Worm (Caenorhabditis elegans) whole organism, L1 larva: ENCODE data around the gene K02D3.2.

Experiments
- C04F5.9 ChIP-seq: sonication (generic microtip); optimal IDR thresholded peaks from 2 replicates; lab custom pipeline; 2016; ENCODE audit warnings: missing genetic modification characterization, missing compliant biosample characterization
- C16A3.4 ChIP-seq: fragments of 150-350 bp; optimal IDR thresholded peaks from 2 replicates; lab custom pipeline; 2014; ENCODE audit warnings: missing biosample characterization, missing genetic modification characterization
- Y116A8C.19 ChIP-seq: sonication (generic microtip); optimal IDR thresholded peaks from 2 replicates; lab custom pipeline; 2016; ENCODE audit warnings: missing compliant biosample characterization, missing genetic modification characterization, borderline replicate concordance
- aha-1 ChIP-seq: fragments of 150-350 bp; optimal IDR thresholded peaks from 2 replicates; lab custom pipeline; 2014; ENCODE audit warnings: missing biosample characterization, missing genetic modification characterization
- alr-1 ChIP-seq: fragments of 200-800 bp; sonication (Bioruptor generic); optimal IDR thresholded peaks from 2 replicates; lab custom pipeline; 2018; ENCODE audit warnings: borderline replicate concordance, mild to moderate bottlenecking, missing genetic modification characterization, missing compliant biosample characterization
- ama-1 ChIP-seq: fragments of 150-350 bp; optimal IDR thresholded peaks from 2 replicates; lab custom pipeline; 2014
- blmp-1 ChIP-seq: fragments of 150-350 bp; optimal IDR thresholded peaks from 2 replicates; lab custom pipeline; 2014; ENCODE audit warnings: missing biosample characterization, missing genetic modification characterization
- ceh-63 ChIP-seq: fragments of 200-800 bp; sonication (Bioruptor generic); optimal IDR thresholded peaks from 2 replicates; lab custom pipeline; 2018; ENCODE audit warnings: mild to moderate bottlenecking, missing genetic modification characterization, missing compliant biosample characterization
- ceh-88 ChIP-seq: fragments of 200-800 bp; sonication (Bioruptor generic); IDR thresholded peaks from 2 replicates; pipeline ENCODE4 v1.3.6; 2022; ENCODE audit warnings: missing genetic modification characterization, missing compliant biosample characterization
- ceh-90 ChIP-seq: sonication (generic microtip); optimal IDR thresholded peaks from 2 replicates; lab custom pipeline; 2016; ENCODE audit warnings: missing genetic modification characterization, missing compliant biosample characterization
- ces-1 ChIP-seq: fragments of 150-350 bp; optimal IDR thresholded peaks from 2 replicates; lab custom pipeline; 2014; ENCODE audit warnings: missing biosample characterization, missing genetic modification reagents, missing genetic modification characterization
- dsc-1 ChIP-seq: sonication (generic microtip); optimal IDR thresholded peaks from 2 replicates; lab custom pipeline; 2016; ENCODE audit warnings: mild to moderate bottlenecking, missing genetic modification characterization, missing compliant biosample characterization
- elt-3 ChIP-seq, 6 experiments: fragments of 150-350 bp in 1 of 6; sonication (generic microtip); optimal IDR thresholded peaks; 2 replicates each; lab custom pipeline; 2017 to 2018; ENCODE audit warnings: missing biosample characterization in 6 of 6, missing genetic modification characterization in 6 of 6, inconsistent platforms in 1 of 6
- fkh-4 ChIP-seq: sonication (generic microtip); optimal IDR thresholded peaks from 2 replicates; lab custom pipeline; 2016; ENCODE audit warnings: missing compliant biosample characterization, missing genetic modification characterization, borderline replicate concordance
- grh-1 ChIP-seq: fragments of 200-800 bp; sonication (Bioruptor generic); IDR thresholded peaks from 2 replicates; pipeline ENCODE4 v1.3.6; 2022; ENCODE audit warnings: missing genetic modification reagents, missing genetic modification characterization, missing compliant biosample characterization
- hlh-17 ChIP-seq: fragments of 200-800 bp; sonication (Bioruptor generic); optimal IDR thresholded peaks from 2 replicates; lab custom pipeline; 2018; ENCODE audit warnings: missing genetic modification characterization, mild to moderate bottlenecking, missing compliant biosample characterization, moderate library complexity, borderline replicate concordance
- irx-1 ChIP-seq: sonication (generic microtip); optimal IDR thresholded peaks from 2 replicates; lab custom pipeline; 2016; ENCODE audit warnings: missing genetic modification characterization, missing compliant biosample characterization
- isw-1 ChIP-seq: fragments of 200-800 bp; sonication (Bioruptor generic); IDR thresholded peaks from 2 replicates; pipeline ENCODE4 v1.3.6; 2022; ENCODE audit warnings: missing genetic modification characterization, missing compliant biosample characterization
- jun-1 ChIP-seq: fragments of 150-350 bp; optimal IDR thresholded peaks from 2 replicates; lab custom pipeline; 2014; ENCODE audit warnings: missing biosample characterization, missing genetic modification reagents, missing genetic modification characterization
- lin-13 ChIP-seq: fragments of 150-350 bp; optimal IDR thresholded peaks from 2 replicates; lab custom pipeline; 2014; ENCODE audit warnings: missing biosample characterization, missing genetic modification reagents, missing genetic modification characterization
- lin-14 ChIP-seq: fragments of 200-800 bp; sonication (Bioruptor generic); optimal IDR thresholded peaks from 2 replicates; lab custom pipeline; 2018; ENCODE audit warnings: mild to moderate bottlenecking, missing genetic modification characterization, moderate library complexity, missing compliant biosample characterization
- lin-15B ChIP-seq: fragments of 150-350 bp; sonication (generic microtip); optimal IDR thresholded peaks from 3 replicates; lab custom pipeline; 2014; ENCODE audit warnings: missing biosample characterization, missing genetic modification characterization
- lin-35 ChIP-seq, 2 experiments: fragments of 150-350 bp; optimal IDR thresholded peaks; 2 replicates each; lab custom pipeline; 2014; ENCODE audit warnings: missing biosample characterization in 2 of 2, missing genetic modification characterization in 2 of 2, missing genetic modification reagents in 2 of 2
- lsy-2 ChIP-seq, 2 experiments: fragments of 150-350 bp; optimal IDR thresholded peaks; 2 replicates each; lab custom pipeline; 2014; ENCODE audit warnings: missing biosample characterization in 2 of 2, missing genetic modification characterization in 2 of 2
- mab-9 ChIP-seq: fragments of 200-800 bp; sonication (Bioruptor generic); IDR thresholded peaks from 2 replicates; pipeline ENCODE4 v1.3.6; 2022; ENCODE audit warnings: missing genetic modification reagents, missing genetic modification characterization, missing compliant biosample characterization
- mef-2 ChIP-seq: fragments of 150-350 bp; optimal IDR thresholded peaks from 2 replicates; lab custom pipeline; 2014; ENCODE audit warnings: missing biosample characterization, missing genetic modification characterization
- mep-1 ChIP-seq: fragments of 150-350 bp; optimal IDR thresholded peaks from 2 replicates; lab custom pipeline; 2014; ENCODE audit warnings: missing biosample characterization, missing genetic modification characterization
- nhr-12 ChIP-seq: sonication (generic microtip); optimal IDR thresholded peaks from 2 replicates; lab custom pipeline; 2017; ENCODE audit warnings: missing biosample characterization, missing genetic modification characterization
- nhr-19 ChIP-seq: fragments of 200-800 bp; sonication (Bioruptor generic); conservative IDR thresholded peaks from 2 replicates; pipeline ENCODE4 v1.3.6; 2022; ENCODE audit warnings: missing genetic modification characterization, missing compliant biosample characterization
- nhr-20 ChIP-seq: sonication (generic microtip); optimal IDR thresholded peaks from 2 replicates; lab custom pipeline; 2016; ENCODE audit warnings: mild to moderate bottlenecking, missing genetic modification characterization, missing compliant biosample characterization
- nhr-237 ChIP-seq: fragments of 150-350 bp; optimal IDR thresholded peaks from 2 replicates; lab custom pipeline; 2014; ENCODE audit warnings: missing biosample characterization, missing genetic modification characterization
- nhr-28 ChIP-seq: fragments of 150-350 bp; optimal IDR thresholded peaks from 2 replicates; lab custom pipeline; 2014; ENCODE audit warnings: missing biosample characterization, missing genetic modification characterization
- nhr-47 ChIP-seq: sonication (generic microtip); optimal IDR thresholded peaks from 2 replicates; lab custom pipeline; 2016; ENCODE audit warnings: mild to moderate bottlenecking, missing genetic modification characterization, moderate library complexity, missing compliant biosample characterization
- nhr-71 ChIP-seq: sonication (generic microtip); optimal IDR thresholded peaks from 2 replicates; lab custom pipeline; 2016; ENCODE audit warnings: mild to moderate bottlenecking, missing genetic modification characterization, moderate library complexity, missing compliant biosample characterization
- nhr-77 ChIP-seq: fragments of 150-350 bp; optimal IDR thresholded peaks from 2 replicates; lab custom pipeline; 2014; ENCODE audit warnings: missing biosample characterization, missing genetic modification characterization
- nhr-85 ChIP-seq: sonication (generic microtip); peaks from one replicate; lab custom pipeline; 2016; ENCODE audit warnings: missing genetic modification characterization, inconsistent platforms, missing compliant biosample characterization
- nhr-90 ChIP-seq: sonication (generic microtip); optimal IDR thresholded peaks from 2 replicates; lab custom pipeline; 2016; ENCODE audit warnings: mild to moderate bottlenecking, missing genetic modification characterization, missing compliant biosample characterization; ENCODE audit not compliant: poor library complexity
- pag-3 ChIP-seq: sonication (generic microtip); optimal IDR thresholded peaks from 2 replicates; lab custom pipeline; 2017; ENCODE audit warnings: missing genetic modification characterization, mild to moderate bottlenecking, missing compliant biosample characterization, antibody characterized with exemption, borderline replicate concordance; ENCODE audit not compliant: insufficient read depth
- pqm-1 ChIP-seq: sonication (generic microtip); optimal IDR thresholded peaks from 3 replicates; lab custom pipeline; 2017; ENCODE audit warnings: missing biosample characterization, missing genetic modification characterization
- rnt-1 ChIP-seq: sonication (generic microtip); optimal IDR thresholded peaks from 2 replicates; lab custom pipeline; 2016; ENCODE audit warnings: mild to moderate bottlenecking, missing genetic modification characterization, moderate library complexity, missing compliant biosample characterization
- skn-1 ChIP-seq: fragments of 150-350 bp; optimal IDR thresholded peaks from 2 replicates; lab custom pipeline; 2014; ENCODE audit warnings: missing biosample characterization, missing genetic modification characterization
- snu-23 ChIP-seq: sonication (generic microtip); optimal IDR thresholded peaks from 2 replicates; lab custom pipeline; 2016; ENCODE audit warnings: missing genetic modification characterization, missing compliant biosample characterization
- sup-37 ChIP-seq: fragments of 200-800 bp; sonication (Bioruptor generic); optimal IDR thresholded peaks from 2 replicates; lab custom pipeline; 2018; ENCODE audit warnings: mild to moderate bottlenecking, missing genetic modification characterization, missing compliant biosample characterization
- swsn-7 ChIP-seq: sonication (generic microtip); optimal IDR thresholded peaks from 2 replicates; lab custom pipeline; 2016; ENCODE audit warnings: missing genetic modification characterization, missing compliant biosample characterization
- tbx-2 ChIP-seq: sonication (generic microtip); optimal IDR thresholded peaks from 2 replicates; lab custom pipeline; 2016; ENCODE audit warnings: missing genetic modification characterization, missing compliant biosample characterization
- unc-130 ChIP-seq: fragments of 150-350 bp; optimal IDR thresholded peaks from 2 replicates; lab custom pipeline; 2017; ENCODE audit warnings: missing biosample characterization, missing genetic modification characterization, inconsistent platforms
- unc-86 ChIP-seq: sonication (generic microtip); optimal IDR thresholded peaks from 2 replicates; lab custom pipeline; 2016; ENCODE audit warnings: missing genetic modification characterization, missing compliant biosample characterization
- vab-15 ChIP-seq: sonication (generic microtip); optimal IDR thresholded peaks from 2 replicates; lab custom pipeline; 2017; ENCODE audit warnings: missing genotype, mild to moderate bottlenecking, missing genetic modification characterization, missing compliant biosample characterization
- ztf-4 ChIP-seq: fragments of 150-350 bp; optimal IDR thresholded peaks from 2 replicates; lab custom pipeline; 2014; ENCODE audit warnings: missing biosample characterization, missing genetic modification characterization

K02D3.2 gene

DNA sequence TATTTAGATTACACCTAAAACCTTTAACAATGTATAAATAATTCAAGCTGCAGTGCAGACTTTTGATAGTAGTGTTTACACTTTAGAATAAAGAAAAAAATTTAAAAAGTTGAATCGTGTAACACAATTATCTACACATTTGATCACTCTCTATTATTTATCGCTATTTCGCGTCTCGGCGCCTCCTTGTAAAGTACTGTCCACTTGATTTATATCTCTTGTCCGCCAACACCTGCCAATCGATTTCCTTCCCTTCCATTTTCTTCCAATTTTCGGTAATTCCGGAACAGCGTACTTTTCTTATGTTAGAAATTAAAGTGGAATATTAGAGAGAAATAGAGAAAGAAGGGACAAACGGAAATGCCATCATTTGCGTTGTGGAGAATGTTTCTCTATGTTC lies 33.7 kb upstream of the K02D3.2 start:
- TF ChIP-seq Y116A8C.19 (tag; lab: Kevin White, UChicago) (no peak), C16A3.4 (no peak), sup-37 (no peak), irx-1 (tag; lab: Kevin White, UChicago) (peak; percentile 59), vab-15 (no peak), snu-23 (GFP tag; lab: Kevin White, UChicago) (peak; percentile 22), ces-1 (GFP tag; lab: Kevin White, UChicago) (no peak), alr-1 (tag; lab: Kevin White, UChicago) (no peak), ceh-88 (no peak), mef-2 (tag; lab: Kevin White, UChicago) (no peak), skn-1 (tag; lab: Kevin White, UChicago) (no peak), aha-1 (tag; lab: Kevin White, UChicago) (no peak), nhr-71 (tag; lab: Kevin White, UChicago) (peak; percentile 72), nhr-20 (tag; lab: Kevin White, UChicago) (peak; percentile 76), nhr-85 (tag; lab: Kevin White, UChicago) (peak; percentile 87), elt-3 (tag; optimal IDR thresholded peaks at IDR 0.05; lab: Kevin White, UChicago) (peak in 1 of 6 experiments; percentile 39), ceh-90 (tag; lab: Kevin White, UChicago) (no peak), unc-86 (no peak), jun-1 (no peak), blmp-1 (tag; lab: Kevin White, UChicago) (peak; percentile 79), grh-1 (GFP tag; lab: Robert Waterston, UW) (no peak), dsc-1 (tag; lab: Kevin White, UChicago) (no peak), mep-1 (tag; lab: Kevin White, UChicago) (peak; percentile 9), lin-14 (GFP tag; lab: Kevin White, UChicago) (peak; percentile 60), nhr-90 (tag; lab: Kevin White, UChicago) (peak; percentile 3), pag-3 (tag; lab: Kevin White, UChicago) (no peak), nhr-12 (tag; lab: Kevin White, UChicago) (no peak), ceh-63 (GFP tag; lab: Kevin White, UChicago) (no peak), swsn-7 (tag; lab: Kevin White, UChicago) (no peak), nhr-28 (tag; lab: Kevin White, UChicago) (no peak), unc-130 (tag; lab: Kevin White, UChicago) (no peak), hlh-17 (no peak), lsy-2 (tag; optimal IDR thresholded peaks at IDR 0.05; lab: Kevin White, UChicago) (no peak), pqm-1 (no peak)

DNA sequence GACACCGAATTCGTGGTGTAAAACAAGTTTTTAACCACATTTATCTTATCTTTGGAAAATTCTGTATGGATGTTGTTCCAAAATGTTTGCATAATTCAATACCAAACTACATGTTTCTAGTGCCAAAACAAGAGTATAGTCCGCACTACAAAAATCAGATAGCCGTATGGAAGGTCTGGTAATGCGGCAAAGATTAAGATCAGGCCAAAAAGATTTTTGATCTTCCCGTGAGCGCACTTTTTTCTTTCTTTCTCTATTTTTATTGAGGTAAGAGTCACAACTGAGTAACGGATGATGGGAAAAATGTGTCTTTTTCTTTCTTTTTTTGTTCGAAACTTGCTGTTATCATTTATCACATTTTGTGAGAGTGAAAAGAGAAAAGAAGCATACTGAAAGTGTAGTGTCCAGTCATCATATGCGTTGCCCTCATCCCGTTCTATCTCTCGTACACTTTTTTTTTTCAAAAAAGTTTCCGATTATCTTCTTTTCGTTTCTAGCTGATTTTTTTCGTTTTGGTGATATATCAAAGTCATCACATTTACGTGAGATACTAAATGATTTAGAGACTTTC lies 32.8 kb upstream of the K02D3.2 start:
- TF ChIP-seq nhr-71 (tag; lab: Kevin White, UChicago) (peak; percentile 95), skn-1 (tag; lab: Kevin White, UChicago) (peak; percentile 6), ces-1 (GFP tag; lab: Kevin White, UChicago) (no peak), elt-3 (tag; optimal IDR thresholded peaks at IDR 0.05; lab: Kevin White, UChicago) (peak in 2 of 6 experiments; percentile 34 to 69), lin-14 (GFP tag; lab: Kevin White, UChicago) (peak; percentile 87), rnt-1 (tag; lab: Kevin White, UChicago) (peak; percentile 6), mab-9 (GFP tag; lab: Robert Waterston, UW) (no peak), nhr-85 (tag; lab: Kevin White, UChicago) (peak; percentile 85), mep-1 (tag; lab: Kevin White, UChicago) (peak; percentile 39), ztf-4 (tag; lab: Kevin White, UChicago) (no peak), isw-1 (GFP tag; lab: Robert Waterston, UW) (no peak), nhr-47 (tag; lab: Kevin White, UChicago) (peak; percentile 15), ama-1 (lab: Kevin White, UChicago) (no peak), snu-23 (GFP tag; lab: Kevin White, UChicago) (peak; percentile 52), C04F5.9 (tag; lab: Kevin White, UChicago) (no peak), swsn-7 (tag; lab: Kevin White, UChicago) (no peak), tbx-2 (peak; percentile 1), fkh-4 (tag; lab: Kevin White, UChicago) (no peak), lsy-2 (tag; optimal IDR thresholded peaks at IDR 0.05; lab: Kevin White, UChicago) (peak; percentile 16 to 63), lin-35 (GFP tag; optimal IDR thresholded peaks at IDR 0.05; lab: Kevin White, UChicago) (peak in 1 of 2 experiments; percentile 35), ceh-90 (tag; lab: Kevin White, UChicago) (no peak), jun-1 (no peak), blmp-1 (tag; lab: Kevin White, UChicago) (peak; percentile 64), lin-13 (GFP tag; lab: Kevin White, UChicago) (no peak), nhr-77 (tag; lab: Kevin White, UChicago) (no peak), nhr-20 (tag; lab: Kevin White, UChicago) (peak; percentile 95), lin-15B (tag; lab: Kevin White, UChicago) (no peak), C16A3.4 (peak; percentile 9), pqm-1 (no peak), nhr-237 (tag; lab: Kevin White, UChicago) (no peak), nhr-19 (GFP tag; lab: Robert Waterston, UW) (peak; percentile 38)
